Fruit fly (Drosophila melanogaster): Measurements from ENCODE around the gene CG9588.

- no peak for TF ChIP-seq D1 (tag; optimal IDR thresholded peaks at IDR 0.05)
- peak; percentile 18 for TF ChIP-seq Pif1A (GFP tag; optimal IDR thresholded peaks at IDR 0.05)
Observed at dm6 chr3R:13713541-13713940, 37.1 kb upstream of the CG9588 start.
